Fruit fly (Drosophila melanogaster): ENCODE results near the gene CG14932.

DNA sequence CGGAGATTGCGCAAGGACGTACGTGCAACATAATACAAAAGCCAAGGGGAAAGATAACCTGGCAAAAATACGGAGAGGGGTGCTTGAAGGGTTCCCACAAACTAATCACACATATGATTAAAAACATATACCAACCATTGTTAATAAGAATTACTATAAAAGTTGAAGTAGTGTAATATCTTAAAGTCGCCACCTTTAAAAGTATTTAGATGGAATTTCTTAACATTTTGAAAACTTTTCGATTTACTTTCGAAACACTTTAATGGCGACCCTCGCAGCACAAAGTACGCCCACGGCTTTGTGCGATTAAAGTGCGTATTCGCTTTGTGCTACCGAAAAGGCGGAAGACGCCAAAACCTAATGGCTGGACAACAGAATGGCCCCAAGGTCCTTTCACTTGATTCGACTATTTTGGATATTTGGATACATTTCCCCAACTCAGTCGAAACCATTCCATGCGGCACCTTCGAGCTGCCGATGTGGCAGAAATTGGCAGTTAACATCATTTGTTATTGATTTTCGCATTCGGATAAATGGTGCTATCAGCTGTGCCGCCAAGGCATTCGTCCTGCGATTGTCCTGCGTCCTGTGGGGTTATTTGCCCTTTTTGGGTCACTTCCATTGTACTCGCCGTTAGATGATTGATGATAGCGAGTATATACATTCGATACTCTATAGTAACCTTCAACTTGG is 33.9 kb downstream of the CG14932 start:
- no peak for TF ChIP-seq pan (optimal IDR thresholded peaks at IDR 0.05)
- TF ChIP-seq EcR (GFP tag; optimal IDR thresholded peaks at IDR 0.05) = no peak
- TF ChIP-seq usp (GFP tag; optimal IDR thresholded peaks at IDR 0.05) = no peak
- TF ChIP-seq psq (optimal IDR thresholded peaks at IDR 0.05) = no peak
